Worm (Caenorhabditis elegans): ENCODE measurements around the gene ssp-10.

DNA sequence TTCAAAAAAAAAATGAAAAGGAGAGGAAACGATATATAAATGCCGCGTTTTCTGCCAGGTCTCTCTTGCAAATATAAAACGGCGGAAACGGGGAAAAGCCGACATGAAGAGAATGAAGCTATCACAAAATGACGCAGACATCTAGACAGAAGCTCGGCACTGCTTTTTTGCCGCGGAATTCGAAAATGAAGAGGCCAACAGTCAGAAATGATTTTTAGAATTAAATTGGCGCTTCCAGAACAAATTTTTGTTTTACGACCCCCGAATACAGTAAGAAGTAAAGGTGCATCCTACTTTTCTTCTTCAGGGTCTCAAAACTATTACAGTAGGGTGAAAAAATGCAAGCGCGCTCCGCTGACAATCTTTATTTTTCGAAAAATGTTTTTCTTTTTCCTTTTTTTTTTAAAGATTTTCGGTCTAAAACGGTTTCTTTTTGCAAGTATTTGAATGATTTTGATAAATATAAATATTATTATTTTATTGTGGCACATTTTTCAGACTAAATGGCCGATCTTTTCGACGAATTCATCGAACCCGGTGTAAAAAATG lies 25.6 kb downstream of the ssp-10 start, which contains the start of gene mtr-4:
- TF ChIP-seq him-1 (tag; optimal IDR thresholded peaks at IDR 0.05) (no peak), dao-5 (tag; optimal IDR thresholded peaks at IDR 0.05) (no peak)

Measured in whole organism, L4/young adult.